Worm (Caenorhabditis elegans) whole organism, early embryonic: ENCODE data around the gene C07E3.3.

ENCODE experiments used
- B0310.2 ChIP-seq: sonication (generic microtip); optimal IDR thresholded peaks from 2 replicates; lab custom pipeline; 2016; ENCODE audit warnings: mild to moderate bottlenecking, missing genetic modification characterization, missing compliant biosample characterization
- F13C5.2 ChIP-seq: sonication (generic microtip); optimal IDR thresholded peaks from 2 replicates; lab custom pipeline; 2017; ENCODE audit warnings: mild to moderate bottlenecking, missing genetic modification characterization, inconsistent platforms, missing compliant biosample characterization
- aly-1 ChIP-seq: sonication (generic microtip); optimal IDR thresholded peaks from 2 replicates; lab custom pipeline; 2016; ENCODE audit warnings: missing genetic modification characterization, missing compliant biosample characterization
- ama-1 ChIP-seq: fragments of 150-350 bp; optimal IDR thresholded peaks from 2 replicates; lab custom pipeline; 2014
- ceh-13 ChIP-seq: fragments of 200-800 bp; sonication (Bioruptor generic); optimal IDR thresholded peaks from 2 replicates; lab custom pipeline; 2018; ENCODE audit warnings: mild to moderate bottlenecking, missing genetic modification characterization, missing compliant biosample characterization
- ceh-36 ChIP-seq: sonication (generic microtip); optimal IDR thresholded peaks from 2 replicates; lab custom pipeline; 2016; ENCODE audit warnings: missing genetic modification characterization, inconsistent platforms, missing compliant biosample characterization
- flt-1 ChIP-seq: fragments of 200-800 bp; sonication (Bioruptor generic); IDR thresholded peaks from 2 replicates; pipeline ENCODE4 v1.3.6; 2022; ENCODE audit warnings: missing genetic modification characterization, missing compliant biosample characterization
- hmbx-1 ChIP-seq: sonication (generic microtip); optimal IDR thresholded peaks from 2 replicates; lab custom pipeline; 2016; ENCODE audit warnings: mild to moderate bottlenecking, missing genetic modification characterization, missing compliant biosample characterization
- hmg-4 ChIP-seq: fragments of 200-800 bp; sonication (Bioruptor generic); optimal IDR thresholded peaks from 2 replicates; lab custom pipeline; 2018; ENCODE audit warnings: mild to moderate bottlenecking, missing genetic modification characterization, missing compliant biosample characterization
- hnd-1 ChIP-seq: sonication (generic microtip); optimal IDR thresholded peaks from 2 replicates; lab custom pipeline; 2016; ENCODE audit warnings: missing genetic modification characterization, missing compliant biosample characterization
- pes-1 ChIP-seq: fragments of 200-800 bp; sonication (Bioruptor generic); IDR thresholded peaks from 2 replicates; pipeline ENCODE4 v1.3.6; 2022; ENCODE audit warnings: missing genetic modification reagents, missing genetic modification characterization, missing compliant biosample characterization
- scrt-1 ChIP-seq: fragments of 200-800 bp; sonication (Bioruptor generic); IDR thresholded peaks from 2 replicates; pipeline ENCODE4 v1.3.6; 2022; ENCODE audit warnings: missing genetic modification characterization, missing compliant biosample characterization
- tbx-11 ChIP-seq: fragments of 200-800 bp; sonication (Bioruptor generic); IDR thresholded peaks from 2 replicates; pipeline ENCODE4 v1.3.6; 2022; ENCODE audit warnings: missing genetic modification characterization, missing compliant biosample characterization
- tbx-37 ChIP-seq: fragments of 200-800 bp; sonication (Bioruptor generic); conservative IDR thresholded peaks from 2 replicates; pipeline ENCODE4 v1.3.6; 2022; ENCODE audit warnings: missing genetic modification reagents, missing genetic modification characterization, missing compliant biosample characterization

- no peak for TF ChIP-seq ceh-13 (GFP tag; lab: Kevin White, UChicago)
- TF ChIP-seq aly-1 (tag; lab: Kevin White, UChicago), result no peak
- TF ChIP-seq ama-1 (lab: Kevin White, UChicago), result no peak
- no peak for TF ChIP-seq flt-1 (GFP tag; lab: Robert Waterston, UW)
- no peak for TF ChIP-seq hmg-4 (GFP tag; lab: Kevin White, UChicago)
- TF ChIP-seq ceh-36 (tag; lab: Kevin White, UChicago), result no peak
- TF ChIP-seq B0310.2 (tag; lab: Kevin White, UChicago), result no peak
- TF ChIP-seq hnd-1 (tag; lab: Kevin White, UChicago), result no peak
- no peak for TF ChIP-seq tbx-37 (GFP tag; lab: Robert Waterston, UW)
- TF ChIP-seq pes-1 (GFP tag; lab: Robert Waterston, UW), result no peak
- no peak for TF ChIP-seq F13C5.2 (tag; lab: Kevin White, UChicago)
- no peak for TF ChIP-seq hmbx-1 (tag; lab: Kevin White, UChicago)
- TF ChIP-seq tbx-11 (GFP tag; lab: Robert Waterston, UW), result no peak
- no peak for TF ChIP-seq scrt-1 (GFP tag; lab: Robert Waterston, UW)
Measured at ce11 chrII:10316119-10316518, 41.2 kb downstream of the C07E3.3 start, which contains the start of gene gcy-5.
